Worm (Caenorhabditis elegans): ENCODE measurements around the gene srh-277.

DNA sequence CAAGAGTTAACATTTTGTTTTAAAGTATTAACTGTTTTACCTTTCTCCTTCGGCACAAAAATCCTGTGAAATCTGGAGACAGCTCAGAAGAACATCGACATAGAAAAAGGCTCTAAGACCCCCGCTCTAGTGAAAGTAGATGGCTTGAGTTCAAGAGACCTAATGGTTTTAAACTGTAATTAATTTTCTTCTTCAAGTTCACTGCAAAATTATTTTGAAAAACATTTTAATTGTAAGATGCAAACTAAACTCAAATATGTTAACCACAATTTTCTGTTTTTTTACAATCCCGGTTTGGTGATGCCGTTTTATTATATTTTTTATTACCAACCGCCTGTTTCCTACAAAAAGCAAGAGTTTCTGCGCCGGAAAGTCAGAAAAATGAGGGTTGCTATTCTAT is 50.6 kb downstream of the srh-277 start, which contains the start of gene clec-233:
- TF ChIP-seq sox-4 (tag; optimal IDR thresholded peaks at IDR 0.05) (no peak), ama-1 (optimal IDR thresholded peaks at IDR 0.05) (no peak), pqm-1 (tag; optimal IDR thresholded peaks at IDR 0.05) (no peak), ttx-3 (tag; optimal IDR thresholded peaks at IDR 0.05) (no peak), sdc-2 (tag; optimal IDR thresholded peaks at IDR 0.05) (no peak)
